Worm (Caenorhabditis elegans) whole organism, young adult: Measurements from ENCODE around the gene hum-5.
A peak's percentile ranks its signal among the peaks of the same experiment; 100 is the strongest.

Source experiments
- B0336.3 ChIP-seq: fragments of 200-800 bp; sonication (Bioruptor generic); IDR thresholded peaks from 2 replicates; pipeline ENCODE4 v1.3.6; 2022; ENCODE audit warnings: missing genetic modification characterization, missing compliant biosample characterization
- C17E4.6 ChIP-seq: fragments of 200-800 bp; sonication (Bioruptor generic); IDR thresholded peaks from 2 replicates; pipeline ENCODE4 v1.3.6; 2022; ENCODE audit warnings: missing genetic modification reagents, missing genetic modification characterization, missing compliant biosample characterization
- D2030.7 ChIP-seq: fragments of 200-800 bp; sonication (Bioruptor generic); IDR thresholded peaks from 2 replicates; pipeline ENCODE4 v1.3.6; 2022; ENCODE audit warnings: missing genetic modification reagents, missing genetic modification characterization, missing compliant biosample characterization
- F10E7.11 ChIP-seq: sonication (generic microtip); optimal IDR thresholded peaks from 2 replicates; lab custom pipeline; 2017; ENCODE audit warnings: mild to moderate bottlenecking, missing genetic modification characterization, moderate library complexity, missing compliant biosample characterization
- F22D6.2 ChIP-seq: sonication (generic microtip); optimal IDR thresholded peaks from 2 replicates; lab custom pipeline; 2016; ENCODE audit warnings: mild to moderate bottlenecking, missing genetic modification characterization, missing compliant biosample characterization
- F33H1.4 ChIP-seq: fragments of 200-800 bp; sonication (Bioruptor generic); IDR thresholded peaks from 2 replicates; pipeline ENCODE4 v1.3.6; 2022; ENCODE audit warnings: missing genetic modification reagents, missing genetic modification characterization, missing compliant biosample characterization
- F49E8.2 ChIP-seq: sonication (generic microtip); optimal IDR thresholded peaks from 3 replicates; lab custom pipeline; 2017; ENCODE audit warnings: missing genetic modification characterization, mild to moderate bottlenecking, missing compliant biosample characterization, antibody characterized with exemption, moderate library complexity; ENCODE audit not compliant: insufficient read depth
- F52B5.7 ChIP-seq: sonication (generic microtip); optimal IDR thresholded peaks from 2 replicates; lab custom pipeline; 2016; ENCODE audit warnings: mild to moderate bottlenecking, missing genetic modification characterization, missing compliant biosample characterization
- K11D2.4 ChIP-seq: fragments of 200-800 bp; sonication (Bioruptor generic); IDR thresholded peaks from 2 replicates; pipeline ENCODE4 v1.3.6; 2022; ENCODE audit warnings: missing genetic modification reagents, missing genetic modification characterization, missing compliant biosample characterization
- K12H6.12 ChIP-seq: fragments of 200-800 bp; sonication (Bioruptor generic); optimal IDR thresholded peaks from 2 replicates; lab custom pipeline; 2018; ENCODE audit warnings: mild to moderate bottlenecking, missing genetic modification characterization, missing compliant biosample characterization
- T26A5.8 ChIP-seq: sonication (generic microtip); optimal IDR thresholded peaks from 2 replicates; lab custom pipeline; 2016; ENCODE audit warnings: missing genetic modification characterization, missing compliant biosample characterization
- Y53G8AR.9 ChIP-seq: fragments of 200-800 bp; sonication (Bioruptor generic); conservative IDR thresholded peaks from 2 replicates; pipeline ENCODE4 v1.3.6; 2022; ENCODE audit warnings: missing genetic modification reagents, missing genetic modification characterization, missing compliant biosample characterization
- Y79H2A.3 ChIP-seq: fragments of 200-800 bp; sonication (Bioruptor generic); conservative IDR thresholded peaks from 2 replicates; pipeline ENCODE4 v1.3.6; 2022; ENCODE audit warnings: missing genetic modification reagents, missing genetic modification characterization, missing compliant biosample characterization
- ZK185.1 ChIP-seq: sonication (generic microtip); optimal IDR thresholded peaks from 2 replicates; lab custom pipeline; 2016; ENCODE audit warnings: mild to moderate bottlenecking, missing genetic modification characterization, missing compliant biosample characterization; ENCODE audit not compliant: poor library complexity, severe bottlenecking
- atf-7 ChIP-seq: sonication (generic microtip); optimal IDR thresholded peaks from 2 replicates; lab custom pipeline; 2017; ENCODE audit warnings: mild to moderate bottlenecking, missing genetic modification characterization, missing compliant biosample characterization
- athp-1 ChIP-seq: sonication (generic microtip); optimal IDR thresholded peaks from 2 replicates; lab custom pipeline; 2017; ENCODE audit warnings: mild to moderate bottlenecking, missing genetic modification characterization, missing compliant biosample characterization
- bed-1 ChIP-seq: fragments of 200-800 bp; sonication (Bioruptor generic); IDR thresholded peaks from 2 replicates; pipeline ENCODE4 v1.3.6; 2022; ENCODE audit warnings: missing genetic modification reagents, missing genetic modification characterization, missing compliant biosample characterization
- bed-2 ChIP-seq: fragments of 200-800 bp; sonication (Bioruptor generic); IDR thresholded peaks from 2 replicates; pipeline ENCODE4 v1.3.6; 2022; ENCODE audit warnings: missing genetic modification reagents, missing genetic modification characterization, missing compliant biosample characterization
- ccch-3 ChIP-seq: fragments of 200-800 bp; sonication (Bioruptor generic); optimal IDR thresholded peaks from 2 replicates; lab custom pipeline; 2018; ENCODE audit warnings: mild to moderate bottlenecking, missing genetic modification characterization, missing compliant biosample characterization
- cebp-1 ChIP-seq, 2 experiments: fragments of 200-800 bp in 1 of 2; sonication (Bioruptor generic) in 1 of 2; sonication (generic microtip) in 1 of 2; IDR thresholded peaks in 1 of 2; optimal IDR thresholded peaks in 1 of 2; 2 replicates each; pipeline versions ENCODE4 v1.3.6 to Lab custom; 2017 to 2022; ENCODE audit warnings: missing compliant biosample characterization in 2 of 2, missing genetic modification characterization in 2 of 2, mild to moderate bottlenecking in 1 of 2, missing genetic modification reagents in 1 of 2, moderate library complexity in 1 of 2
- ceh-91 ChIP-seq: fragments of 200-800 bp; sonication (Bioruptor generic); IDR thresholded peaks from 2 replicates; pipeline ENCODE4 v1.3.6; 2022; ENCODE audit warnings: missing genetic modification reagents, missing genetic modification characterization, missing compliant biosample characterization
- dox-1 ChIP-seq: fragments of 200-800 bp; sonication (Bioruptor generic); IDR thresholded peaks from 2 replicates; pipeline ENCODE4 v1.3.6; 2022; ENCODE audit warnings: missing genetic modification reagents, missing genetic modification characterization, missing compliant biosample characterization
- egl-44 ChIP-seq: fragments of 200-800 bp; sonication (Bioruptor generic); IDR thresholded peaks from 2 replicates; pipeline ENCODE4 v1.3.6; 2022; ENCODE audit warnings: missing genetic modification reagents, missing genetic modification characterization, missing compliant biosample characterization
- ets-4 ChIP-seq: fragments of 200-800 bp; sonication (Bioruptor generic); optimal IDR thresholded peaks from 2 replicates; lab custom pipeline; 2018; ENCODE audit warnings: mild to moderate bottlenecking, missing genetic modification characterization, missing compliant biosample characterization
- hlh-12 ChIP-seq: sonication (generic microtip); optimal IDR thresholded peaks from 2 replicates; lab custom pipeline; 2016; ENCODE audit warnings: missing genetic modification characterization, missing compliant biosample characterization
- hlh-26 ChIP-seq: fragments of 200-800 bp; sonication (Bioruptor generic); conservative IDR thresholded peaks from 2 replicates; pipeline ENCODE4 v1.3.6; 2022; ENCODE audit warnings: missing genetic modification reagents, missing genetic modification characterization, missing compliant biosample characterization
- hmg-1.2 ChIP-seq: fragments of 200-800 bp; sonication (Bioruptor generic); IDR thresholded peaks from 2 replicates; pipeline ENCODE4 v1.3.6; 2022; ENCODE audit warnings: missing genetic modification reagents, missing genetic modification characterization, missing compliant biosample characterization
- lag-1 ChIP-seq: fragments of 200-800 bp; sonication (Bioruptor generic); IDR thresholded peaks from 2 replicates; pipeline ENCODE4 v1.3.6; 2022; ENCODE audit warnings: missing genetic modification reagents, missing genetic modification characterization, missing compliant biosample characterization
- lin-26 ChIP-seq: fragments of 200-800 bp; sonication (Bioruptor generic); IDR thresholded peaks from 2 replicates; pipeline ENCODE4 v1.3.6; 2022; ENCODE audit warnings: missing genetic modification reagents, missing genetic modification characterization, missing compliant biosample characterization
- lir-1 ChIP-seq: fragments of 200-800 bp; sonication (Bioruptor generic); conservative IDR thresholded peaks from 2 replicates; pipeline ENCODE4 v1.3.6; 2022; ENCODE audit warnings: missing genetic modification reagents, missing genetic modification characterization, missing compliant biosample characterization
- madf-10 ChIP-seq: sonication (generic microtip); optimal IDR thresholded peaks from 2 replicates; lab custom pipeline; 2016; ENCODE audit warnings: mild to moderate bottlenecking, missing genetic modification characterization, missing compliant biosample characterization
- madf-3 ChIP-seq: fragments of 200-800 bp; sonication (Bioruptor generic); IDR thresholded peaks from 2 replicates; pipeline ENCODE4 v1.3.6; 2022; ENCODE audit warnings: missing genetic modification reagents, missing genetic modification characterization, missing compliant biosample characterization
- madf-6 ChIP-seq: fragments of 200-800 bp; sonication (Bioruptor generic); IDR thresholded peaks from 2 replicates; pipeline ENCODE4 v1.3.6; 2022; ENCODE audit warnings: missing genetic modification reagents, missing genetic modification characterization, missing compliant biosample characterization
- mes-4 ChIP-seq: sonication (generic microtip); optimal IDR thresholded peaks from 2 replicates; lab custom pipeline; 2016; ENCODE audit warnings: missing genotype, missing genetic modification characterization, missing compliant biosample characterization
- nfya-1 ChIP-seq: sonication (generic microtip); optimal IDR thresholded peaks from 2 replicates; lab custom pipeline; 2017; ENCODE audit warnings: antibody characterized with exemption, missing compliant biosample characterization, missing genetic modification characterization, borderline replicate concordance; ENCODE audit not compliant: insufficient read depth
- nfya-2 ChIP-seq: fragments of 200-800 bp; sonication (Bioruptor generic); IDR thresholded peaks from 2 replicates; pipeline ENCODE4 v1.3.6; 2022; ENCODE audit warnings: missing genetic modification reagents, missing genetic modification characterization, missing compliant biosample characterization
- nfyb-1 ChIP-seq: fragments of 200-800 bp; sonication (Bioruptor generic); IDR thresholded peaks from 2 replicates; pipeline ENCODE4 v1.3.6; 2022; ENCODE audit warnings: missing genetic modification reagents, missing genetic modification characterization, missing compliant biosample characterization
- nhr-120 ChIP-seq: fragments of 200-800 bp; sonication (Bioruptor generic); IDR thresholded peaks from 2 replicates; pipeline ENCODE4 v1.3.6; 2022; ENCODE audit warnings: missing genetic modification characterization, missing compliant biosample characterization
- pbrm-1 ChIP-seq: fragments of 200-800 bp; sonication (Bioruptor generic); IDR thresholded peaks from 2 replicates; pipeline ENCODE4 v1.3.6; 2022; ENCODE audit warnings: missing genetic modification reagents, missing genetic modification characterization, missing compliant biosample characterization
- pha-4 ChIP-seq: fragments of 150-350 bp; sonication (generic microtip); optimal IDR thresholded peaks from 2 replicates; lab custom pipeline; 2014; ENCODE audit warnings: missing biosample characterization, missing genetic modification reagents, missing genetic modification characterization
- rcor-1 ChIP-seq: fragments of 200-800 bp; sonication (Bioruptor generic); IDR thresholded peaks from 2 replicates; pipeline ENCODE4 v1.3.6; 2022; ENCODE audit warnings: missing genetic modification reagents, missing genetic modification characterization, missing compliant biosample characterization
- rec-8 ChIP-seq, 2 experiments: sonication (generic microtip); optimal IDR thresholded peaks; 2 replicates each; lab custom pipeline; 2016; ENCODE audit warnings: mild to moderate bottlenecking in 2 of 2, missing genetic modification characterization in 2 of 2, missing genetic modification reagents in 2 of 2, missing genotype in 2 of 2, missing biosample characterization in 1 of 2, missing compliant biosample characterization in 1 of 2, moderate library complexity in 1 of 2
- rpc-1 ChIP-seq, 2 experiments: fragments of 150-350 bp in 1 of 2; sonication (generic microtip) in 1 of 2; optimal IDR thresholded peaks; 2 replicates each; lab custom pipeline; 2014 to 2018; ENCODE audit warnings: missing biosample characterization in 1 of 2, missing genetic modification characterization in 1 of 2, missing genetic modification reagents in 1 of 2, missing genotype in 1 of 2
- sea-2 ChIP-seq: fragments of 200-800 bp; sonication (Bioruptor generic); IDR thresholded peaks from 2 replicates; pipeline ENCODE4 v1.3.6; 2022; ENCODE audit warnings: missing genetic modification characterization, missing compliant biosample characterization
- sptf-2 ChIP-seq: fragments of 200-800 bp; sonication (Bioruptor generic); optimal IDR thresholded peaks from 2 replicates; lab custom pipeline; 2018; ENCODE audit warnings: mild to moderate bottlenecking, missing genetic modification characterization, missing compliant biosample characterization
- ztf-18 ChIP-seq: sonication (generic microtip); optimal IDR thresholded peaks from 2 replicates; lab custom pipeline; 2016; ENCODE audit warnings: missing genotype, mild to moderate bottlenecking, missing genetic modification characterization, missing compliant biosample characterization
- ztf-26 ChIP-seq: sonication (generic microtip); optimal IDR thresholded peaks from 2 replicates; lab custom pipeline; 2017; ENCODE audit warnings: missing genetic modification characterization, missing compliant biosample characterization

hum-5 gene

DNA sequence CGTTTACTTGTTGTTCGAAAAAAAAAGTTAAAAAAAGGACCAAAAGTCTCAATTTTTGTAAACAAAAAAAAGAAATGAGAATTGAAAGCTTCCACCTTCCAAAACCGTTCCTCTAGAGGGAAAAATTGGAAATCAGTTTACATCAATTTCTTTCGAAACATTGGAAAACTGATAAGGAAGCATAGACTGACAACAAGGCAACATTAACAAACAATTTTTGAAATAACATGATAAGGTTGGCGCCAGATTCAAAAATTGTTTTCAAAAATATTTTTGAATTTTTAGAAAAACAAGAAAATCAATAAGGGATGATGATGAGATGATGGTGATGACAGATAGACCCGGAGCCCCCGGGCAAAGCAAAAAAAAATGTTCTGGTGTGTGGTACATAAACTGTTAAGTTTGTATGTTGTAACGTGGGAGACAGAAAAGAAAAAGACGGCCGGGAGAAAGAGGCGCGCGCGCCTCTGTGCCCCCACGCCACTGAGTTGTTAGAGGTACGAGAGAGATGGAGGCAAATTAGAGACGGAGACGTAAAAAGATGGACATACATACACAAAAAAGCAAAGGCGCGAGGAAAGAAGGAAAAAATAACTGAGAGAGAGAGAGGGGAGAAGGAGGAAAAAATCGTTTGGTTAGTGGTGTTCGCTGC, 56.5 kb downstream of the hum-5 start (continued):
- TF ChIP-seq F52B5.7 (tag; lab: Kevin White, UChicago) (no peak), egl-44 (no peak), ccch-3 (GFP tag; lab: Kevin White, UChicago) (no peak), F22D6.2 (tag; lab: Kevin White, UChicago) (no peak), atf-7 (tag; lab: Kevin White, UChicago) (peak; percentile 37), lag-1 (no peak), F10E7.11 (no peak), madf-3 (no peak), Y53G8AR.9 (GFP tag; lab: Robert Waterston, UW) (no peak), F49E8.2 (tag; lab: Kevin White, UChicago) (no peak), lin-26 (GFP tag; lab: Robert Waterston, UW) (0 out of 2 replicates have a peak, but pooled peaks have one; percentile 19), K12H6.12 (tag; lab: Kevin White, UChicago) (peak; percentile 69), nhr-120 (no peak), hmg-1.2 (GFP tag; lab: Robert Waterston, UW) (peak; percentile 83; the same call in 1 of the 2 replicates), K11D2.4 (GFP tag; lab: Robert Waterston, UW) (peak; percentile 71; the same call in 1 of the 2 replicates), cebp-1 (GFP tag; IDR thresholded peaks at IDR 0.05; lab: Robert Waterston, UW) (peak; percentile 25; the same call in 1 of the 2 replicates), cebp-1 (tag; optimal IDR thresholded peaks at IDR 0.05; lab: Kevin White, UChicago) (peak; percentile 67), sptf-2 (GFP tag; lab: Kevin White, UChicago) (no peak), ZK185.1 (tag; lab: Kevin White, UChicago) (no peak), athp-1 (tag; lab: Kevin White, UChicago) (no peak), B0336.3 (GFP tag; lab: Robert Waterston, UW) (peak; percentile 54; the same call in 1 of the 2 replicates), nfya-1 (tag; lab: Kevin White, UChicago) (no peak), madf-6 (GFP tag; lab: Robert Waterston, UW) (0 out of 2 replicates have a peak, but pooled peaks have one; percentile 24), D2030.7 (no peak), ztf-18 (tag; lab: Kevin White, UChicago) (peak; percentile 3), F33H1.4 (GFP tag; lab: Robert Waterston, UW) (no peak), C17E4.6 (GFP tag; lab: Robert Waterston, UW) (no peak), ceh-91 (no peak), dox-1 (GFP tag; lab: Robert Waterston, UW) (peak; percentile 75), rec-8 (tag; optimal IDR thresholded peaks at IDR 0.05; lab: Kevin White, UChicago) (no peak), hlh-12 (tag; lab: Kevin White, UChicago) (no peak), bed-1 (GFP tag; lab: Robert Waterston, UW) (no peak), Y79H2A.3 (GFP tag; lab: Robert Waterston, UW) (no peak), rcor-1 (GFP tag; lab: Robert Waterston, UW) (no peak), pha-4 (no peak), ets-4 (GFP tag; lab: Kevin White, UChicago) (no peak), T26A5.8 (no peak), rpc-1 (optimal IDR thresholded peaks at IDR 0.05; lab: Kevin White, UChicago) (no peak), rpc-1 (tag; optimal IDR thresholded peaks at IDR 0.05; lab: Kevin White, UChicago) (no peak), mes-4 (tag; lab: Kevin White, UChicago) (no peak), madf-10 (tag; lab: Kevin White, UChicago) (peak; percentile 36), pbrm-1 (GFP tag; lab: Robert Waterston, UW) (0 out of 2 replicates have a peak, but pooled peaks have one; percentile 21), ztf-26 (peak; percentile 58), sea-2 (GFP tag; lab: Robert Waterston, UW) (no peak), bed-2 (GFP tag; lab: Robert Waterston, UW) (no peak), nfya-2 (no peak), lir-1 (GFP tag; lab: Robert Waterston, UW) (no peak), hlh-26 (GFP tag; lab: Robert Waterston, UW) (no peak), nfyb-1 (GFP tag; lab: Robert Waterston, UW) (peak; percentile 63; the same call in 1 of the 2 replicates)
